Fruit fly (Drosophila melanogaster) whole organism, embryonic: ENCODE results near the gene CG2444.

Experiments used
- CG1024 ChIP-seq: fragments of 200-800 bp; sonication (Bioruptor generic); IDR thresholded peaks from 2 replicates; pipeline ENCODE4 v1.3.6; 2022; ENCODE audit warnings: missing biosample characterization, missing genetic modification characterization
- CG10321 ChIP-seq: fragments of 200-800 bp; sonication (Bioruptor generic); IDR thresholded peaks from 2 replicates; pipeline ENCODE4 v1.3.6; 2022; ENCODE audit warnings: missing biosample characterization, missing genetic modification characterization
- CG10979 ChIP-seq: fragments of 200-800 bp; sonication (Bioruptor generic); optimal IDR thresholded peaks from 2 replicates; lab custom pipeline; 2018; ENCODE audit warnings: missing biosample characterization, mild to moderate bottlenecking, missing genetic modification characterization, moderate library complexity
- CG11723 ChIP-seq: fragments of 200-800 bp; sonication (Bioruptor generic); optimal IDR thresholded peaks from 2 replicates; lab custom pipeline; 2017; ENCODE audit warnings: missing biosample characterization, mild to moderate bottlenecking, missing genetic modification characterization
- CG12104 ChIP-seq: fragments of 200-800 bp; sonication (Bioruptor generic); optimal IDR thresholded peaks from 3 replicates; lab custom pipeline; 2016; ENCODE audit warnings: missing biosample characterization, missing genetic modification characterization
- CG13296 ChIP-seq: fragments of 200-800 bp; sonication (Bioruptor generic); optimal IDR thresholded peaks from 3 replicates; lab custom pipeline; 2018; ENCODE audit warnings: missing biosample characterization, mild to moderate bottlenecking, missing genetic modification characterization
- CG13424 ChIP-seq: fragments of 200-800 bp; sonication (Bioruptor generic); optimal IDR thresholded peaks from 2 replicates; lab custom pipeline; 2019; ENCODE audit warnings: missing biosample characterization, mild to moderate bottlenecking, missing genetic modification characterization, moderate library complexity
- CG15601 ChIP-seq: fragments of 200-800 bp; sonication (Bioruptor generic); optimal IDR thresholded peaks from 3 replicates; lab custom pipeline; 2019; ENCODE audit warnings: missing biosample characterization, mild to moderate bottlenecking, missing genetic modification characterization, moderate library complexity
- CG15696 ChIP-seq: fragments of 200-800 bp; sonication (Bioruptor generic); optimal IDR thresholded peaks from 2 replicates; lab custom pipeline; 2019; ENCODE audit warnings: missing biosample characterization, mild to moderate bottlenecking, missing genetic modification characterization, moderate library complexity
- CG16779 ChIP-seq: fragments of 200-800 bp; sonication (Bioruptor generic); IDR thresholded peaks from 2 replicates; pipeline ENCODE4 v1.3.6; 2022; ENCODE audit warnings: missing biosample characterization, missing genetic modification characterization
- CG17359 ChIP-seq: fragments of 200-800 bp; sonication (Bioruptor generic); optimal IDR thresholded peaks from 3 replicates; lab custom pipeline; 2018; ENCODE audit warnings: missing biosample characterization, mild to moderate bottlenecking, missing genetic modification characterization, moderate library complexity
- CG1792 ChIP-seq: fragments of 200-800 bp; sonication (Bioruptor generic); optimal IDR thresholded peaks from 2 replicates; lab custom pipeline; 2016; ENCODE audit warnings: missing biosample characterization, missing genetic modification characterization
- CG18262 ChIP-seq: fragments of 200-800 bp; optimal IDR thresholded peaks from 3 replicates; lab custom pipeline; 2019; ENCODE audit warnings: missing biosample characterization, mild to moderate bottlenecking, missing genetic modification characterization, moderate library complexity
- CG18764 ChIP-seq: fragments of 200-800 bp; sonication (Bioruptor generic); optimal IDR thresholded peaks from 3 replicates; lab custom pipeline; 2016; ENCODE audit warnings: missing biosample characterization, missing genetic modification characterization
- CG2120 ChIP-seq: fragments of 200-800 bp; sonication (Bioruptor generic); optimal IDR thresholded peaks from 3 replicates; lab custom pipeline; 2016; ENCODE audit warnings: missing biosample characterization, missing genetic modification characterization
- CG2678 ChIP-seq: fragments of 200-800 bp; sonication (Bioruptor generic); optimal IDR thresholded peaks from 3 replicates; lab custom pipeline; 2019; ENCODE audit warnings: missing biosample characterization, mild to moderate bottlenecking, missing genetic modification characterization, moderate library complexity
- CG3407 ChIP-seq: fragments of 200-800 bp; sonication (Bioruptor generic); optimal IDR thresholded peaks from 2 replicates; lab custom pipeline; 2018; ENCODE audit warnings: missing biosample characterization, mild to moderate bottlenecking, missing genetic modification characterization
- CG3847 ChIP-seq: fragments of 200-800 bp; sonication (Bioruptor generic); IDR thresholded peaks from 2 replicates; pipeline ENCODE4 v1.3.6; 2022; ENCODE audit warnings: missing biosample characterization, missing genetic modification characterization
- CG3995 ChIP-seq: fragments of 200-800 bp; sonication (Bioruptor generic); optimal IDR thresholded peaks from 3 replicates; lab custom pipeline; 2016; ENCODE audit warnings: missing biosample characterization, missing genetic modification characterization
- CG5245 ChIP-seq: fragments of 200-800 bp; sonication (Bioruptor generic); optimal IDR thresholded peaks from 3 replicates; lab custom pipeline; 2016; ENCODE audit warnings: missing biosample characterization, missing genetic modification characterization
- CG6654 ChIP-seq: fragments of 200-800 bp; sonication (Bioruptor generic); optimal IDR thresholded peaks from 2 replicates; lab custom pipeline; 2017; ENCODE audit warnings: missing biosample characterization, mild to moderate bottlenecking, missing genetic modification characterization
- CG7556 ChIP-seq: fragments of 200-800 bp; sonication (Bioruptor generic); optimal IDR thresholded peaks from 2 replicates; lab custom pipeline; 2017; ENCODE audit warnings: missing biosample characterization, mild to moderate bottlenecking, missing genetic modification characterization
- CG8765 ChIP-seq: fragments of 200-800 bp; sonication (Bioruptor generic); IDR thresholded peaks from 2 replicates; pipeline ENCODE4 v1.3.6; 2022; ENCODE audit warnings: missing biosample characterization, missing genetic modification characterization
- D ChIP-seq, 2 experiments: fragments of 200-800 bp in 1 of 2; fragments of >200 bp in 1 of 2; sonication (Bioruptor generic) in 1 of 2; optimal IDR thresholded peaks; 2 replicates in 1 of 2; 3 replicates in 1 of 2; lab custom pipeline; 2017; ENCODE audit warnings: mild to moderate bottlenecking in 1 of 2, missing biosample characterization in 1 of 2, missing genetic modification characterization in 1 of 2, missing genetic modification reagents in 1 of 2
- Dref ChIP-seq: fragments of 200-800 bp; sonication (Bioruptor generic); IDR thresholded peaks from 2 replicates; pipeline ENCODE4 v1.3.6; 2022; ENCODE audit warnings: missing biosample characterization, missing genetic modification characterization
- Fer2 ChIP-seq: fragments of 200-800 bp; sonication (Bioruptor generic); optimal IDR thresholded peaks from 2 replicates; lab custom pipeline; 2018; ENCODE audit warnings: missing biosample characterization, mild to moderate bottlenecking, missing genetic modification characterization, moderate library complexity
- H2.0 ChIP-seq: fragments of 200-800 bp; sonication (Bioruptor generic); IDR thresholded peaks from 2 replicates; pipeline ENCODE4 v1.3.6; 2022; ENCODE audit warnings: missing biosample characterization, missing genetic modification characterization
- HLHmδ ChIP-seq: fragments of 200-800 bp; sonication (Bioruptor generic); optimal IDR thresholded peaks from 2 replicates; lab custom pipeline; 2018; ENCODE audit warnings: missing biosample characterization, mild to moderate bottlenecking, missing genetic modification characterization, moderate library complexity
- Nf-YC ChIP-seq: fragments of 200-800 bp; optimal IDR thresholded peaks from 3 replicates; lab custom pipeline; 2019; ENCODE audit warnings: missing biosample characterization, mild to moderate bottlenecking, missing genetic modification characterization, moderate library complexity
- Rx ChIP-seq: fragments of 200-800 bp; sonication (Bioruptor generic); IDR thresholded peaks from 2 replicates; pipeline ENCODE4 v1.3.6; 2022; ENCODE audit warnings: missing biosample characterization, missing genetic modification characterization
- Xbp1 ChIP-seq: fragments of 200-800 bp; sonication (Bioruptor generic); optimal IDR thresholded peaks from 3 replicates; lab custom pipeline; 2016; ENCODE audit warnings: missing biosample characterization, mild to moderate bottlenecking, missing genetic modification characterization
- az2 ChIP-seq: fragments of 200-800 bp; sonication (Bioruptor generic); optimal IDR thresholded peaks from 3 replicates; lab custom pipeline; 2016; ENCODE audit warnings: missing biosample characterization, missing genetic modification characterization
- bab2 ChIP-seq: fragments of 200-800 bp; sonication (Bioruptor generic); optimal IDR thresholded peaks from 2 replicates; lab custom pipeline; 2016; ENCODE audit warnings: missing biosample characterization, missing genetic modification characterization
- bsh ChIP-seq, 2 experiments: fragments of 200-800 bp; sonication (Bioruptor generic); optimal IDR thresholded peaks; 2 replicates each; lab custom pipeline; 2017 to 2018; ENCODE audit warnings: mild to moderate bottlenecking in 2 of 2, missing biosample characterization in 2 of 2, missing genetic modification characterization in 2 of 2, moderate library complexity in 1 of 2
- btn ChIP-seq: fragments of 200-800 bp; sonication (Bioruptor generic); optimal IDR thresholded peaks from 2 replicates; lab custom pipeline; 2016; ENCODE audit warnings: missing biosample characterization, missing genetic modification characterization
- crol ChIP-seq: fragments of 200-800 bp; sonication (Bioruptor generic); IDR thresholded peaks from 2 replicates; pipeline ENCODE4 v1.3.6; 2022; ENCODE audit warnings: missing biosample characterization, missing genetic modification characterization
- dati ChIP-seq: fragments of 200-800 bp; sonication (Bioruptor generic); IDR thresholded peaks from 2 replicates; pipeline ENCODE4 v1.3.6; 2022; ENCODE audit warnings: missing biosample characterization, missing genetic modification characterization
- dimm ChIP-seq: fragments of 200-800 bp; sonication (Bioruptor generic); IDR thresholded peaks from 2 replicates; pipeline ENCODE4 v1.3.6; 2022; ENCODE audit warnings: missing biosample characterization, missing genetic modification characterization
- esg ChIP-seq: fragments of 200-800 bp; sonication (Bioruptor generic); conservative IDR thresholded peaks from 2 replicates; pipeline ENCODE4 v1.3.6; 2022; ENCODE audit warnings: missing biosample characterization, missing genetic modification characterization
- eve ChIP-seq, 2 experiments: fragments of >200 bp; optimal IDR thresholded peaks; 2 replicates each; lab custom pipeline; 2017; ENCODE audit warnings: missing biosample characterization in 2 of 2, missing genetic modification characterization in 2 of 2
- exex ChIP-seq: fragments of 200-800 bp; sonication (Bioruptor generic); optimal IDR thresholded peaks from 4 replicates; lab custom pipeline; 2018; ENCODE audit warnings: missing biosample characterization, mild to moderate bottlenecking, missing genetic modification characterization, moderate library complexity
- her ChIP-seq: fragments of 200-800 bp; sonication (Bioruptor generic); optimal IDR thresholded peaks from 2 replicates; lab custom pipeline; 2016; ENCODE audit warnings: missing biosample characterization, missing genetic modification characterization
- jing ChIP-seq: fragments of 200-800 bp; sonication (Bioruptor generic); optimal IDR thresholded peaks from 2 replicates; lab custom pipeline; 2018; ENCODE audit warnings: missing biosample characterization, mild to moderate bottlenecking, missing genetic modification characterization
- jumu ChIP-seq: fragments of 200-800 bp; sonication (Bioruptor generic); optimal IDR thresholded peaks from 3 replicates; lab custom pipeline; 2016; ENCODE audit warnings: missing biosample characterization, missing genetic modification characterization
- p53 ChIP-seq: fragments of 200-800 bp; sonication (Bioruptor generic); optimal IDR thresholded peaks from 2 replicates; lab custom pipeline; 2016; ENCODE audit warnings: missing biosample characterization, missing genetic modification characterization
- pros ChIP-seq: fragments of 200-800 bp; sonication (Bioruptor generic); optimal IDR thresholded peaks from 3 replicates; lab custom pipeline; 2019; ENCODE audit warnings: missing biosample characterization, mild to moderate bottlenecking, missing genetic modification characterization, moderate library complexity
- row ChIP-seq: fragments of 200-800 bp; sonication (Bioruptor generic); IDR thresholded peaks from 3 replicates; pipeline ENCODE4 v1.3.6; 2022; ENCODE audit warnings: missing biosample characterization, missing genetic modification characterization
- shn ChIP-seq: fragments of 200-800 bp; sonication (Bioruptor generic); optimal IDR thresholded peaks from 3 replicates; lab custom pipeline; 2016; ENCODE audit warnings: missing biosample characterization, missing genetic modification characterization
- sob ChIP-seq: fragments of 200-800 bp; sonication (Bioruptor generic); IDR thresholded peaks from 2 replicates; pipeline ENCODE4 v1.3.6; 2022; ENCODE audit warnings: missing biosample characterization, missing genetic modification characterization
- toy ChIP-seq: fragments of 200-800 bp; sonication (Bioruptor generic); IDR thresholded peaks from 2 replicates; pipeline ENCODE4 v1.3.6; 2022; ENCODE audit warnings: missing biosample characterization, missing genetic modification characterization
- trh ChIP-seq: fragments of 200-800 bp; sonication (Bioruptor generic); optimal IDR thresholded peaks from 2 replicates; lab custom pipeline; 2016; ENCODE audit warnings: missing biosample characterization, missing genetic modification characterization
- zfh1 ChIP-seq: fragments of 200-800 bp; sonication (Bioruptor generic); IDR thresholded peaks from 3 replicates; pipeline ENCODE4 v1.3.6; 2022; ENCODE audit warnings: missing biosample characterization, missing genetic modification characterization

Gene CG2444

dm6 chrX:11684462-11684861, 20.6 kb downstream of the CG2444 start (continued):
- no peak for TF ChIP-seq CG18764 (GFP tag; lab: Kevin White, UChicago)
- no peak for TF ChIP-seq p53 (GFP tag; lab: Kevin White, UChicago)
- no peak for TF ChIP-seq CG13424 (tag; lab: Kevin White, UChicago)
- no peak for TF ChIP-seq esg (GFP tag; lab: Robert Waterston, UW)
- no peak for TF ChIP-seq CG16779 (GFP tag; lab: Robert Waterston, UW)
- peak; percentile 70 for TF ChIP-seq row (GFP tag; lab: Robert Waterston, UW)
- TF ChIP-seq toy (GFP tag; lab: Robert Waterston, UW) = no peak
- no peak for TF ChIP-seq H2.0 (GFP tag; lab: Robert Waterston, UW)
- no peak for TF ChIP-seq CG15601 (tag; lab: Kevin White, UChicago)
- peak; percentile 14 for TF ChIP-seq CG2678 (tag; lab: Kevin White, UChicago)
- TF ChIP-seq dati = no peak
- no peak for TF ChIP-seq az2 (GFP tag; lab: Kevin White, UChicago)
- no peak for TF ChIP-seq CG10321
- TF ChIP-seq CG3407 (GFP tag; lab: Kevin White, UChicago) = no peak
- TF ChIP-seq CG10979 (tag; lab: Kevin White, UChicago) = no peak
- no peak for TF ChIP-seq D (optimal IDR thresholded peaks at IDR 0.05; lab: Kevin White, UChicago)
- TF ChIP-seq D (GFP tag; optimal IDR thresholded peaks at IDR 0.05; lab: Kevin White, UChicago) = no peak
- no peak for TF ChIP-seq exex
- TF ChIP-seq CG5245 = no peak
- TF ChIP-seq her (GFP tag; lab: Kevin White, UChicago) = no peak
- TF ChIP-seq jumu = no peak
- no peak for TF ChIP-seq jing (GFP tag; lab: Kevin White, UChicago)
- TF ChIP-seq sob (GFP tag; lab: Robert Waterston, UW) = 0 out of 2 replicates have a peak, but pooled peaks have one; percentile 13
- no peak for TF ChIP-seq CG1024 (GFP tag; lab: Robert Waterston, UW)
- no peak for TF ChIP-seq CG12104 (GFP tag; lab: Kevin White, UChicago)
- no peak for TF ChIP-seq dimm (GFP tag; lab: Robert Waterston, UW)
- no peak for TF ChIP-seq CG18262 (tag; lab: Kevin White, UChicago)
- no peak for TF ChIP-seq Xbp1
- no peak for TF ChIP-seq CG7556
- no peak for TF ChIP-seq Rx
- no peak for TF ChIP-seq CG15696 (tag; lab: Kevin White, UChicago)
- no peak for TF ChIP-seq trh
- no peak for TF ChIP-seq crol (GFP tag; lab: Robert Waterston, UW)
- no peak for TF ChIP-seq CG6654 (GFP tag; lab: Kevin White, UChicago)
- no peak for TF ChIP-seq eve (GFP tag; optimal IDR thresholded peaks at IDR 0.05; lab: Kevin White, UChicago)
- TF ChIP-seq pros = no peak
- TF ChIP-seq CG11723 = no peak
- TF ChIP-seq Nf-YC = no peak
- TF ChIP-seq btn (GFP tag; lab: Kevin White, UChicago) = no peak
- TF ChIP-seq CG17359 (tag; lab: Kevin White, UChicago) = peak; percentile 29
- TF ChIP-seq CG13296 (GFP tag; lab: Kevin White, UChicago) = peak; percentile 3
- TF ChIP-seq HLHmδ = no peak
- no peak for TF ChIP-seq CG3847 (GFP tag; lab: Robert Waterston, UW)
- no peak for TF ChIP-seq CG1792 (GFP tag; lab: Kevin White, UChicago)
- no peak for TF ChIP-seq shn (GFP tag; lab: Kevin White, UChicago)
- TF ChIP-seq Fer2 (tag; lab: Kevin White, UChicago) = no peak
- no peak for TF ChIP-seq CG3995 (GFP tag; lab: Kevin White, UChicago)
- no peak for TF ChIP-seq CG8765 (GFP tag; lab: Robert Waterston, UW)
- TF ChIP-seq zfh1 (GFP tag; lab: Robert Waterston, UW) = no peak
- peak; percentile 13 for TF ChIP-seq CG2120
- peak in 1 of 2 experiments; percentile 6 for TF ChIP-seq bsh (GFP tag; optimal IDR thresholded peaks at IDR 0.05; lab: Kevin White, UChicago)
- no peak for TF ChIP-seq bab2
- no peak for TF ChIP-seq Dref (GFP tag; lab: Robert Waterston, UW)
